Worm (Caenorhabditis elegans): Measurements from ENCODE around the gene cyp-14A5.

cyp-14A5 gene

ce11 chrV:5442366-5442765, 19.3 kb upstream of the cyp-14A5 start:
- no peak for TF ChIP-seq ztf-6 (GFP tag; IDR thresholded peaks at IDR 0.05)
- TF ChIP-seq athp-1 (tag; optimal IDR thresholded peaks at IDR 0.05), result no peak
- TF ChIP-seq lag-1 (GFP tag; IDR thresholded peaks at IDR 0.05), result no peak
- no peak for TF ChIP-seq nhr-90 (tag; optimal IDR thresholded peaks at IDR 0.05)
- no peak for TF ChIP-seq T07F8.4 (tag; optimal IDR thresholded peaks at IDR 0.05)
- no peak for TF ChIP-seq nhr-27 (tag; optimal IDR thresholded peaks at IDR 0.05)
- TF ChIP-seq mxl-1 (tag; optimal IDR thresholded peaks at IDR 0.05), result no peak
- no peak for TF ChIP-seq K11D2.4 (GFP tag; IDR thresholded peaks at IDR 0.05)
- TF ChIP-seq dpl-1 (GFP tag; optimal IDR thresholded peaks at IDR 0.05), result no peak
- TF ChIP-seq fkh-3 (tag; optimal IDR thresholded peaks at IDR 0.05), result no peak
- no peak for TF ChIP-seq F49E8.2 (tag; optimal IDR thresholded peaks at IDR 0.05; ENCODE audit: insufficient read depth)
- TF ChIP-seq sdz-38 (tag; optimal IDR thresholded peaks at IDR 0.05), result no peak
- TF ChIP-seq ets-4 (GFP tag; optimal IDR thresholded peaks at IDR 0.05), result no peak
- TF ChIP-seq aptf-3 (GFP tag; IDR thresholded peaks at IDR 0.05), result no peak
- TF ChIP-seq unc-62 (GFP tag; optimal IDR thresholded peaks at IDR 0.05), result no peak
- no peak for TF ChIP-seq F33H1.4 (GFP tag; IDR thresholded peaks at IDR 0.05)
- TF ChIP-seq ccch-3 (GFP tag; optimal IDR thresholded peaks at IDR 0.05), result no peak
- TF ChIP-seq C06A6.2 (GFP tag; conservative IDR thresholded peaks at IDR 0.05), result no peak

- TF ChIP-seq Y79H2A.3 (GFP tag; conservative IDR thresholded peaks at IDR 0.05) (no peak), zim-3 (tag; optimal IDR thresholded peaks at IDR 0.05) (no peak), mes-4 (tag; optimal IDR thresholded peaks at IDR 0.05) (no peak), nhr-179 (tag; optimal IDR thresholded peaks at IDR 0.05) (no peak), Y95B8A.8 (GFP tag; IDR thresholded peaks at IDR 0.05) (no peak), mcd-1 (GFP tag; IDR thresholded peaks at IDR 0.05) (no peak), B0336.3 (GFP tag; IDR thresholded peaks at IDR 0.05) (no peak)
Measured at ce11 chrV:5439068-5439467, 16.0 kb upstream of the cyp-14A5 start, which contains the start of gene snpc-1.3. Gene snpc-1.3, minus strand, starts transcription at chrV:5439168.

- no peak for TF ChIP-seq madf-10 (tag; optimal IDR thresholded peaks at IDR 0.05)
- no peak for TF ChIP-seq aptf-3 (GFP tag; IDR thresholded peaks at IDR 0.05)
- no peak for TF ChIP-seq B0261.1 (tag; optimal IDR thresholded peaks at IDR 0.05)
- peak in 1 of 2 experiments; percentile 16 for TF ChIP-seq let-607 (tag; optimal IDR thresholded peaks at IDR 0.05)
- TF ChIP-seq lin-40 (tag; optimal IDR thresholded peaks at IDR 0.05), result peak; percentile 52
- TF ChIP-seq die-1 (tag; optimal IDR thresholded peaks at IDR 0.05), result no peak
- TF ChIP-seq dox-1 (GFP tag; IDR thresholded peaks at IDR 0.05), result peak; percentile 74
- TF ChIP-seq mxl-1 (tag; optimal IDR thresholded peaks at IDR 0.05), result no peak
- TF ChIP-seq K12H6.12 (tag; optimal IDR thresholded peaks at IDR 0.05), result no peak
- peak; percentile 60 for TF ChIP-seq attf-5 (GFP tag; optimal IDR thresholded peaks at IDR 0.05)
- TF ChIP-seq hmg-1.2 (GFP tag; IDR thresholded peaks at IDR 0.05), result peak; percentile 27; the same call in 1 of the 2 replicates
- no peak for TF ChIP-seq hlh-12 (tag; optimal IDR thresholded peaks at IDR 0.05)
- TF ChIP-seq zim-3 (tag; optimal IDR thresholded peaks at IDR 0.05), result no peak
- no peak for TF ChIP-seq F39B2.1 (GFP tag; IDR thresholded peaks at IDR 0.05)
- TF ChIP-seq snpc-3.4 (tag; optimal IDR thresholded peaks at IDR 0.05), result no peak
- TF ChIP-seq nfya-1 (tag; optimal IDR thresholded peaks at IDR 0.05; ENCODE audit: borderline replicate concordance, insufficient read depth), result no peak
- no peak for TF ChIP-seq unc-62 (GFP tag; optimal IDR thresholded peaks at IDR 0.05)
- no peak for TF ChIP-seq Y95B8A.8 (GFP tag; IDR thresholded peaks at IDR 0.05)
- peak; percentile 98 for TF ChIP-seq nhr-80 (tag; optimal IDR thresholded peaks at IDR 0.05)
- no peak for TF ChIP-seq akir-1 (GFP tag; optimal IDR thresholded peaks at IDR 0.05)
- no peak for TF ChIP-seq F22D6.2 (tag; optimal IDR thresholded peaks at IDR 0.05)
- TF ChIP-seq rpc-1 (optimal IDR thresholded peaks at IDR 0.05), result no peak
- TF ChIP-seq rpc-1 (tag; optimal IDR thresholded peaks at IDR 0.05), result no peak
- TF ChIP-seq attf-3 (GFP tag; conservative IDR thresholded peaks at IDR 0.05), result no peak
- no peak for TF ChIP-seq gei-17 (GFP tag; optimal IDR thresholded peaks at IDR 0.05)
- TF ChIP-seq egl-44 (GFP tag; IDR thresholded peaks at IDR 0.05), result no peak
- TF ChIP-seq ztf-18 (tag; optimal IDR thresholded peaks at IDR 0.05), result peak; percentile 30
- TF ChIP-seq lsl-1 (GFP tag; optimal IDR thresholded peaks at IDR 0.05), result peak; percentile 11
Measured at ce11 chrV:5433020-5433419, 9.9 kb upstream of the cyp-14A5 start, which contains the start of gene acl-6. Gene acl-6, plus strand, starts transcription at chrV:5433386.
